Fruit fly (Drosophila melanogaster): ENCODE data around the gene Yp3.

The Yp3 gene

dm6 chrX:13748906-13749872, 10.2 kb upstream of the Yp3 start (continued):
- TF ChIP-seq CG6254 (GFP tag; optimal IDR thresholded peaks at IDR 0.05) (peak; percentile 26), CG32772 (GFP tag; IDR thresholded peaks at IDR 0.05) (peak; percentile 72), CG1647 (GFP tag; optimal IDR thresholded peaks at IDR 0.05) (no peak), CG18764 (GFP tag; optimal IDR thresholded peaks at IDR 0.05) (peak; percentile 36), jumu (GFP tag; optimal IDR thresholded peaks at IDR 0.05) (no peak), CG16779 (GFP tag; IDR thresholded peaks at IDR 0.05) (0 out of 2 replicates have a peak, but pooled peaks have one; percentile 22), CG18476 (GFP tag; optimal IDR thresholded peaks at IDR 0.05) (peak; percentile 41), bbx (GFP tag; IDR thresholded peaks at IDR 0.05; ENCODE audit: partially characterized antibody) (no peak), CG11560 (tag; IDR thresholded peaks at IDR 0.05) (no peak), CG9817 (tag; optimal IDR thresholded peaks at IDR 0.05) (peak; percentile 49), TFAM (GFP tag; optimal IDR thresholded peaks at IDR 0.05) (no peak), pzg (GFP tag; optimal IDR thresholded peaks at IDR 0.05) (no peak), ap (GFP tag; IDR thresholded peaks at IDR 0.05) (peak; percentile 68), CG14441 (GFP tag; IDR thresholded peaks at IDR 0.05) (peak; percentile 61), Drgx (GFP tag; IDR thresholded peaks at IDR 0.05) (peak; percentile 34), chif (GFP tag; optimal IDR thresholded peaks at IDR 0.05) (peak in 1 of 2 experiments; percentile 23), yki (optimal IDR thresholded peaks at IDR 0.05) (no peak), br (optimal IDR thresholded peaks at IDR 0.05) (no peak), ham (GFP tag; IDR thresholded peaks at IDR 0.05) (no peak), maf-S (GFP tag; optimal IDR thresholded peaks at IDR 0.05) (no peak), CG12155 (GFP tag; optimal IDR thresholded peaks at IDR 0.05) (peak; percentile 56), ro (GFP tag; IDR thresholded peaks at IDR 0.05) (0 out of 2 replicates have a peak, but pooled peaks have one; percentile 16), Doc3 (GFP tag; IDR thresholded peaks at IDR 0.05; ENCODE audit: partially characterized antibody) (no peak), fru (optimal IDR thresholded peaks at IDR 0.05) (no peak), NC2α (GFP tag; optimal IDR thresholded peaks at IDR 0.05) (no peak), CG14965 (GFP tag; optimal IDR thresholded peaks at IDR 0.05; ENCODE audit: borderline replicate concordance) (no peak), trh (GFP tag; optimal IDR thresholded peaks at IDR 0.05) (peak; percentile 42), hb (GFP tag; IDR thresholded peaks at IDR 0.05; ENCODE audit: partially characterized antibody) (no peak), CG15269 (tag; optimal IDR thresholded peaks at IDR 0.05) (peak; percentile 84), CG6765 (GFP tag; optimal IDR thresholded peaks at IDR 0.05) (peak; percentile 22), unpg (GFP tag; optimal IDR thresholded peaks at IDR 0.05) (peak; percentile 78), tin (GFP tag; optimal IDR thresholded peaks at IDR 0.05) (peak; percentile 8), BtbVII (GFP tag; optimal IDR thresholded peaks at IDR 0.05) (peak; percentile 30), sug (tag; optimal IDR thresholded peaks at IDR 0.05) (no peak), Mad (GFP tag; optimal IDR thresholded peaks at IDR 0.05) (peak; percentile 31), gem (tag; optimal IDR thresholded peaks at IDR 0.05) (peak; percentile 87), Lpt (GFP tag; optimal IDR thresholded peaks at IDR 0.05) (no peak), lbe (GFP tag; optimal IDR thresholded peaks at IDR 0.05) (no peak), CG10274 (GFP tag; optimal IDR thresholded peaks at IDR 0.05) (peak; percentile 6), Tbp (GFP tag; optimal IDR thresholded peaks at IDR 0.05) (no peak), CG15601 (tag; optimal IDR thresholded peaks at IDR 0.05) (no peak), Hr39 (optimal IDR thresholded peaks at IDR 0.05) (no peak), kni (GFP tag; optimal IDR thresholded peaks at IDR 0.05) (no peak), nmo (GFP tag; optimal IDR thresholded peaks at IDR 0.05) (peak; percentile 58), ab (GFP tag; optimal IDR thresholded peaks at IDR 0.05) (no peak), CG8478 (optimal IDR thresholded peaks at IDR 0.05) (no peak), CG18011 (GFP tag; optimal IDR thresholded peaks at IDR 0.05) (peak; percentile 44), Blimp-1 (GFP tag; optimal IDR thresholded peaks at IDR 0.05) (peak; percentile 51), pb (GFP tag; optimal IDR thresholded peaks at IDR 0.05) (no peak), CG34376 (GFP tag; optimal IDR thresholded peaks at IDR 0.05) (no peak)
